Fruit fly (Drosophila melanogaster): ENCODE results near the gene CG9386.
A peak's percentile ranks its signal among the peaks of the same experiment; 100 is the strongest.

The CG9386 gene

dm6 chr3R:9550265-9551012, 4.8 kb downstream of the CG9386 start (continued):
- TF ChIP-seq inv (GFP tag; IDR thresholded peaks at IDR 0.05; ENCODE audit: partially characterized antibody) (no peak), CG15269 (tag; optimal IDR thresholded peaks at IDR 0.05) (peak; percentile 27), gfzf (GFP tag; optimal IDR thresholded peaks at IDR 0.05) (no peak), CG15601 (tag; optimal IDR thresholded peaks at IDR 0.05) (peak; percentile 52), sisA (GFP tag; IDR thresholded peaks at IDR 0.05) (no peak), CG5953 (GFP tag; IDR thresholded peaks at IDR 0.05) (no peak), CG12071 (GFP tag; optimal IDR thresholded peaks at IDR 0.05) (no peak), ttk (GFP tag; IDR thresholded peaks at IDR 0.05) (no peak), CG13424 (tag; optimal IDR thresholded peaks at IDR 0.05) (peak; percentile 31), CG7839 (tag; optimal IDR thresholded peaks at IDR 0.05) (no peak), onecut (GFP tag; IDR thresholded peaks at IDR 0.05) (peak; percentile 4), Blimp-1 (GFP tag; optimal IDR thresholded peaks at IDR 0.05) (peak; percentile 8), disco-r (GFP tag; optimal IDR thresholded peaks at IDR 0.05) (no peak), Chrac-16 (GFP tag; optimal IDR thresholded peaks at IDR 0.05) (no peak), CG17829 (tag; optimal IDR thresholded peaks at IDR 0.05) (no peak), Hr78 (GFP tag; optimal IDR thresholded peaks at IDR 0.05) (peak in 1 of 2 experiments; percentile 80), dmrt99B (tag; optimal IDR thresholded peaks at IDR 0.05) (peak; percentile 1), Ets65A (GFP tag) (no peak), oc (tag; optimal IDR thresholded peaks at IDR 0.05) (peak; percentile 50), CG2875 (GFP tag; optimal IDR thresholded peaks at IDR 0.05) (peak; percentile 12), bbx (GFP tag; IDR thresholded peaks at IDR 0.05; ENCODE audit: partially characterized antibody) (no peak), CG1647 (GFP tag; optimal IDR thresholded peaks at IDR 0.05) (no peak), peb (GFP tag; IDR thresholded peaks at IDR 0.05) (no peak), CG10654 (GFP tag; optimal IDR thresholded peaks at IDR 0.05) (no peak), yki (optimal IDR thresholded peaks at IDR 0.05) (peak; percentile 96), zf30C (GFP tag; optimal IDR thresholded peaks at IDR 0.05) (no peak), corto (GFP tag; optimal IDR thresholded peaks at IDR 0.05) (peak; percentile 42), tll (GFP tag; optimal IDR thresholded peaks at IDR 0.05) (no peak), Fer1 (GFP tag; optimal IDR thresholded peaks at IDR 0.05) (peak; percentile 26), Rfx (GFP tag; IDR thresholded peaks at IDR 0.05) (no peak), CG3407 (GFP tag; optimal IDR thresholded peaks at IDR 0.05) (no peak), cad (GFP tag; optimal IDR thresholded peaks at IDR 0.05) (peak; percentile 24), bigmax (GFP tag; optimal IDR thresholded peaks at IDR 0.05) (no peak), CG14710 (tag; optimal IDR thresholded peaks at IDR 0.05) (peak; percentile 14), tx (GFP tag; optimal IDR thresholded peaks at IDR 0.05) (no peak), CG9437 (GFP tag; optimal IDR thresholded peaks at IDR 0.05) (peak; percentile 12), exex (tag; optimal IDR thresholded peaks at IDR 0.05) (peak; percentile 39), hth (optimal IDR thresholded peaks at IDR 0.05) (no peak), CG32767 (GFP tag; IDR thresholded peaks at IDR 0.05) (no peak), CG5245 (GFP tag; optimal IDR thresholded peaks at IDR 0.05) (no peak), scrt (GFP tag; optimal IDR thresholded peaks at IDR 0.05) (no peak), CG12236 (GFP tag; optimal IDR thresholded peaks at IDR 0.05) (no peak), kay (GFP tag; optimal IDR thresholded peaks at IDR 0.05) (no peak), sim (GFP tag; IDR thresholded peaks at IDR 0.05) (no peak), HmgZ (tag; optimal IDR thresholded peaks at IDR 0.05) (no peak), Camta (GFP tag; optimal IDR thresholded peaks at IDR 0.05) (no peak), jumu (GFP tag; optimal IDR thresholded peaks at IDR 0.05) (no peak), stc (GFP tag; IDR thresholded peaks at IDR 0.05) (no peak), ash1 (GFP tag; optimal IDR thresholded peaks at IDR 0.05) (peak; percentile 37), CG9932 (GFP tag; IDR thresholded peaks at IDR 0.05) (no peak)

Data from whole organism, embryonic.